Worm (Caenorhabditis elegans): ENCODE data around the gene Y45G12C.10.
A peak's percentile ranks its signal among the peaks of the same experiment; 100 is the strongest.

The Y45G12C.10 gene

DNA sequence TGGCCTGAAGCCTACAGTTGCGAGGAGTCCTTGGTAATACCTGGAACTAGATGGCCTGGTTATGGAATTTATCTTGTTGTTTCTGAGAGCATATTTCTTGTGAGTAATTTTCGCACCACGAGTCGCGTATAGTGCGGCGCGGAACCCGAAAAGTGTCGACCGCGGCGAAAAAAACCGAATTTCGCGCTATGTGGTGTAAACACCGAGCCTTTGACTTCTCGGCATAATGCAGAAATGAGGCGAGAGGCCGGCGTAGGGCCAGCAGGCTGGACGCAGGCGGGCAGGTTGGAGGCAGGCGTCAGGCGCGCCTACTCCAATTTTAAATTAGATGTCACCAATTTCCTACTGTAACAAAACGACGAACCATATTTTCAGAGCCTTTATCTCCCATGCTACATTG, 39.5 kb upstream of the Y45G12C.10 start:
- TF ChIP-seq madf-5 (GFP tag; IDR thresholded peaks at IDR 0.05) = 0 out of 4 replicates have a peak, but pooled peaks of 1 of the 2 experiments have one; percentile 5
- no peak for TF ChIP-seq saeg-2 (GFP tag; IDR thresholded peaks at IDR 0.05)
- TF ChIP-seq set-16 (GFP tag; IDR thresholded peaks at IDR 0.05) = peak; percentile 73
- no peak for TF ChIP-seq tra-1 (GFP tag; IDR thresholded peaks at IDR 0.05)
- TF ChIP-seq Y105C5A.15 (GFP tag; IDR thresholded peaks at IDR 0.05) = 0 out of 2 replicates have a peak, but pooled peaks have one; percentile 40
- TF ChIP-seq nhr-28 (tag; optimal IDR thresholded peaks at IDR 0.05) = no peak
- TF ChIP-seq Y48G9A.11 (GFP tag; IDR thresholded peaks at IDR 0.05) = no peak
- no peak for TF ChIP-seq hlh-30 (tag; optimal IDR thresholded peaks at IDR 0.05; ENCODE audit: insufficient read depth)

DNA sequence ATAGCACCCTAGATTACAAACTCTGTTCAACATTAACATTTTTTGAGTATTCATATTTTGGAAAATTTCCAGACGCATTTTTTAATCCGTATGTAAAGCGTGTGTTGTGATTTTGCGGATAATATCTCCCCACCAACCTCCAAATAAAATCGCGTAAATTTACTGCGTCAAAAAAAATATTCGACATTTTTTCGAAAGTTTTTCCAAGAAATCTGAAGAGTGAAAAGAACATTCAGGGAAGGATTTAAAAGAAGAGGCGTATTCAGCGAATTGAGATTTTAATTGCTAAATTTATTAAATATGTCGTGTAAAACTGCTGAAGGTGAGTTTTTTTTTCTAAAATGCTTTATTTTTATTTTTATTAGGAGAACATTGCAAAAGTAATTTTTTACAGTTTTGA, 37.7 kb upstream of the Y45G12C.10 start, which contains the start of gene nhr-290:
Gene nhr-290 (plus strand): TSS at position 301 of the 400 bp plus-strand sequence.
- TF ChIP-seq mep-1 (tag; optimal IDR thresholded peaks at IDR 0.05) (no peak), saeg-2 (GFP tag; IDR thresholded peaks at IDR 0.05) (no peak), snpc-1.2 (GFP tag; IDR thresholded peaks at IDR 0.05) (no peak), madf-5 (GFP tag; IDR thresholded peaks at IDR 0.05) (no peak), mdl-1 (tag; optimal IDR thresholded peaks at IDR 0.05) (no peak)

DNA sequence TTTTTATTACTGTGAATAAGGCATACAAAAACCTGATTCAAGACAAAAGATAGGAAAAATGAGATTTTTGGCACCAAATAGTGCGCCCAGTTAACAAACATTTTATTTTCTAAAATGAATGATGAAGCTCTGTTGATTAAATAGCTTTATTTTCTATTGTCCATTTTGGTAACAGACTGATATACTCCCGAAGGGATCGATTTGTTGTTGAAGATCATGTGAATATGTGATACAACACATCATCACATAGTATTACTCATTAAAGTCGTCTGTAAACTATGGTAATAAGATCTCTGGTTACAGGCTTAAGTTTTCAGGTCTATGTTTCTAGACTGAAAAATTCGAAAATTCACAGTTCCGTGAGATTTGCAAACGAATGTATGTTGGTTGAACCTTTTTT, 36.9 kb upstream of the Y45G12C.10 start, which contains the start of gene srj-20:
Gene srj-20 (minus strand): TSS at position 101 of the 400 bp plus-strand sequence.
- TF ChIP-seq F26F4.8 (GFP tag; conservative IDR thresholded peaks at IDR 0.05) (no peak), F44E2.7 (GFP tag; IDR thresholded peaks at IDR 0.05) (no peak), ceh-20 (GFP tag; IDR thresholded peaks at IDR 0.05) (no peak), attf-4 (tag; optimal IDR thresholded peaks at IDR 0.05) (no peak), unc-62 (GFP tag; optimal IDR thresholded peaks at IDR 0.05 in 1 of 2) (no peak), unc-62 (tag; optimal IDR thresholded peaks at IDR 0.05) (no peak)

DNA sequence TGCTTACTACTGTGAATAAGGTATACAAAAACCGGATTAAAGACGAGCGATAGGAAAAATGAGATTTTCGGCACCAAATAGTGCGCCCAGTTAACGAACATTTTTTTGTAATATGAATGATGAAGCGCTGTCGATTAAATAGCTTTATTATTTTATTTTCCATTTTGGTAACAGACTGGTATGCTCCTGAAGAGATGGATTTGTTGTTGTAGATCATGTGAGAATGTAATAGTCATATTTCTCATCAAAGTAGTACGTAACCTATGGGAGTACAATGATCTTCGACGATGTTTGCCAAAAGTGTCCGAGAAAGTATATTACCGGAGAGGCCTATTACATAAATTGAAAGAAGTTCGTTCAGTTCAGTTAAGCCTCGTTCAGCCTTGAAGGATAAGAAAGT, 34.4 kb upstream of the Y45G12C.10 start, which contains the start of gene srj-19:
Gene srj-19 (minus strand): TSS at position 101 of the 400 bp plus-strand sequence.
- no peak for TF ChIP-seq cey-2 (tag; optimal IDR thresholded peaks at IDR 0.05; ENCODE audit: borderline replicate concordance, insufficient read depth)
- TF ChIP-seq madf-9 (GFP tag; conservative IDR thresholded peaks at IDR 0.05) = no peak
- no peak for TF ChIP-seq ceh-62 (tag; optimal IDR thresholded peaks at IDR 0.05)
- no peak for TF ChIP-seq daf-12 (tag; optimal IDR thresholded peaks at IDR 0.05)
- no peak for TF ChIP-seq set-16 (GFP tag; IDR thresholded peaks at IDR 0.05)
- no peak for TF ChIP-seq fkh-10 (GFP tag; optimal IDR thresholded peaks at IDR 0.05)
- no peak for TF ChIP-seq skn-1 (tag; optimal IDR thresholded peaks at IDR 0.05)
- TF ChIP-seq nhr-76 (tag; optimal IDR thresholded peaks at IDR 0.05) = no peak
- TF ChIP-seq mep-1 (tag; optimal IDR thresholded peaks at IDR 0.05) = no peak
- no peak for TF ChIP-seq nhr-237 (tag; optimal IDR thresholded peaks at IDR 0.05)
- no peak for TF ChIP-seq ZK546.5 (tag; optimal IDR thresholded peaks at IDR 0.05)
- TF ChIP-seq nhr-48 (tag; optimal IDR thresholded peaks at IDR 0.05) = no peak
- no peak for TF ChIP-seq zfp-2 (tag; optimal IDR thresholded peaks at IDR 0.05)
- no peak for TF ChIP-seq spr-1 (tag; optimal IDR thresholded peaks at IDR 0.05)
- TF ChIP-seq lin-1 (GFP tag; IDR thresholded peaks at IDR 0.05) = no peak
- no peak for TF ChIP-seq fos-1 (tag; optimal IDR thresholded peaks at IDR 0.05)
- no peak for TF ChIP-seq lin-38 (GFP tag; IDR thresholded peaks at IDR 0.05)
- no peak for TF ChIP-seq lim-7 (GFP tag; IDR thresholded peaks at IDR 0.05)
- no peak for TF ChIP-seq php-3 (GFP tag; IDR thresholded peaks at IDR 0.05)

DNA sequence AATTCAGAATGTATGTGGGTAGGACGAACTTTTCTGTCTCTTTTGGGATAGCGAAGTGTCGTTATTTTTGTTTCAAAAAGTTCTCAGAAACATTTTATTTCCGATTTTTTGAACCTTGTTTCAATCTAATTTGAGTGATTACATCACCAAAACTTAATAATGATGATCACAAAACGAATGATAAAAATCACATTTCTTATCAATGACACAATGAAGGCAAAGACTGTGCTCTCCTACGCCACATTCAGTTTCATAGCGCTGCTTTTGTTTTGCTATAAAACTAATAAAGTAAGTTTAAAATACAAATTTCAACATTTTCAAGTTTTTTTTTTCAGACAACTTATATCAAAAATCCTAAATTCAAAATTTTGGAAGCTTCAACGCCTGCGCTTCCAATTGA, 29.3 kb upstream of the Y45G12C.10 start, which contains the start of gene Y45G12C.1:
Gene Y45G12C.1 (plus strand): TSS at position 159 of the 400 bp plus-strand sequence.
- TF ChIP-seq ceh-20 (GFP tag; IDR thresholded peaks at IDR 0.05) (no peak), nhr-76 (tag; optimal IDR thresholded peaks at IDR 0.05) (no peak), F37D6.2 (tag; optimal IDR thresholded peaks at IDR 0.05) (no peak), T20F7.1 (GFP tag; optimal IDR thresholded peaks at IDR 0.05) (no peak), nhr-10 (tag; optimal IDR thresholded peaks at IDR 0.05) (no peak), dmd-6 (GFP tag; IDR thresholded peaks at IDR 0.05) (peak; percentile 57; the same call in 1 of the 2 replicates), madf-9 (GFP tag; conservative IDR thresholded peaks at IDR 0.05) (no peak), unc-130 (GFP tag; optimal IDR thresholded peaks at IDR 0.05) (no peak), nhr-28 (tag; optimal IDR thresholded peaks at IDR 0.05) (peak; percentile 37), pqm-1 (tag; optimal IDR thresholded peaks at IDR 0.05) (peak; percentile 55), mxl-2 (GFP tag; conservative IDR thresholded peaks at IDR 0.05) (no peak), F49E8.2 (tag; optimal IDR thresholded peaks at IDR 0.05; ENCODE audit: borderline replicate concordance) (no peak), hif-1 (tag; optimal IDR thresholded peaks at IDR 0.05) (no peak), nhr-77 (tag; optimal IDR thresholded peaks at IDR 0.05) (no peak), rbr-2 (tag; optimal IDR thresholded peaks at IDR 0.05) (no peak), dpl-1 (GFP tag; optimal IDR thresholded peaks at IDR 0.05) (no peak)
